Fruit fly (Drosophila melanogaster): ENCODE data around the gene PGRP-LA.

PGRP-LA gene

dm6 chr3L:9372278-9372975 lies 38.3 kb downstream of the PGRP-LA start, which contains the start of the genes Hsp67Bc, CG4456 and Hsp22:
Gene Hsp67Bc, minus strand, starts transcription at chr3L:9372497.
Gene CG4456, plus strand, starts transcription at chr3L:9372722.
Gene Hsp22, plus strand, starts transcription at chr3L:9372931.
- TF ChIP-seq ovo (GFP tag; optimal IDR thresholded peaks at IDR 0.05) (peak; percentile 19), cic (GFP tag; optimal IDR thresholded peaks at IDR 0.05) (peak; percentile 39), CG5204 (GFP tag; optimal IDR thresholded peaks at IDR 0.05) (no peak), bab1 (GFP tag; optimal IDR thresholded peaks at IDR 0.05) (no peak), kay (GFP tag; ENCODE audit: borderline replicate concordance) (no peak), CG12768 (GFP tag; optimal IDR thresholded peaks at IDR 0.05) (peak; percentile 33), tj (GFP tag; optimal IDR thresholded peaks at IDR 0.05) (no peak), toe (GFP tag; optimal IDR thresholded peaks at IDR 0.05) (no peak)

dm6 chr3L:9373374-9374004 lies 39.4 kb downstream of the PGRP-LA start:
- TF ChIP-seq Crg-1 (GFP tag; optimal IDR thresholded peaks at IDR 0.05) (peak; percentile 1), cnc (optimal IDR thresholded peaks at IDR 0.05) (no peak), pad (GFP tag; optimal IDR thresholded peaks at IDR 0.05) (peak; percentile 46), CG5204 (GFP tag; optimal IDR thresholded peaks at IDR 0.05) (no peak), CG14711 (tag; optimal IDR thresholded peaks at IDR 0.05) (peak; percentile 64), tj (GFP tag; optimal IDR thresholded peaks at IDR 0.05) (peak; percentile 35), Hr96 (GFP tag; optimal IDR thresholded peaks at IDR 0.05) (no peak), CG11617 (GFP tag; optimal IDR thresholded peaks at IDR 0.05) (peak; percentile 73), CG33017 (tag; optimal IDR thresholded peaks at IDR 0.05) (peak; percentile 71), Mnt (GFP tag; optimal IDR thresholded peaks at IDR 0.05) (peak; percentile 17), cic (GFP tag; optimal IDR thresholded peaks at IDR 0.05) (peak; percentile 23), toe (GFP tag; optimal IDR thresholded peaks at IDR 0.05) (no peak), ovo (GFP tag; optimal IDR thresholded peaks at IDR 0.05) (no peak), Clk (GFP tag; optimal IDR thresholded peaks at IDR 0.05) (peak; percentile 50), CG7101 (tag; optimal IDR thresholded peaks at IDR 0.05) (peak; percentile 58), CG7045 (GFP tag; optimal IDR thresholded peaks at IDR 0.05) (peak; percentile 74), kay (GFP tag; ENCODE audit: borderline replicate concordance) (no peak), CG12768 (GFP tag; optimal IDR thresholded peaks at IDR 0.05) (peak; percentile 51), bab1 (GFP tag; optimal IDR thresholded peaks at IDR 0.05) (peak; percentile 30), CG1620 (GFP tag; optimal IDR thresholded peaks at IDR 0.05) (no peak)

- TF ChIP-seq CG33017 (tag; optimal IDR thresholded peaks at IDR 0.05): no peak
- TF ChIP-seq kay (GFP tag; ENCODE audit: borderline replicate concordance): no peak
- TF ChIP-seq cnc (optimal IDR thresholded peaks at IDR 0.05): no peak
Observed at dm6 chr3L:9375130-9375529, 41.0 kb downstream of the PGRP-LA start, which contains the start of gene CG4461. Gene CG4461, plus strand, starts transcription at chr3L:9375430.

- TF ChIP-seq toe (GFP tag; optimal IDR thresholded peaks at IDR 0.05) (no peak), Clk (GFP tag; optimal IDR thresholded peaks at IDR 0.05) (peak; percentile 63)
Observed at dm6 chr3L:9376573-9376972, 42.4 kb downstream of the PGRP-LA start.

dm6 chr3L:9377198-9378035 lies 43.3 kb downstream of the PGRP-LA start, which contains the start of gene Hsp26:
Gene Hsp26, minus strand, starts transcription at chr3L:9377427.
- peak; percentile 44 for TF ChIP-seq tj (GFP tag; optimal IDR thresholded peaks at IDR 0.05)
- peak; percentile 89 for TF ChIP-seq CG11617 (GFP tag; optimal IDR thresholded peaks at IDR 0.05)
- TF ChIP-seq CG5204 (GFP tag; optimal IDR thresholded peaks at IDR 0.05): no peak
- peak; percentile 77 for TF ChIP-seq CG12768 (GFP tag; optimal IDR thresholded peaks at IDR 0.05)
- no peak for TF ChIP-seq CG1620 (GFP tag; optimal IDR thresholded peaks at IDR 0.05)
- no peak for TF ChIP-seq toe (GFP tag; optimal IDR thresholded peaks at IDR 0.05)
- peak; percentile 40 for TF ChIP-seq Clk (GFP tag; optimal IDR thresholded peaks at IDR 0.05)
- TF ChIP-seq CG7045 (GFP tag; optimal IDR thresholded peaks at IDR 0.05): peak; percentile 70
- peak; percentile 78 for TF ChIP-seq CG7101 (tag; optimal IDR thresholded peaks at IDR 0.05)
- peak; percentile 79 for TF ChIP-seq CG33017 (tag; optimal IDR thresholded peaks at IDR 0.05)
- no peak for TF ChIP-seq ovo (GFP tag; optimal IDR thresholded peaks at IDR 0.05)
- no peak for TF ChIP-seq cnc (optimal IDR thresholded peaks at IDR 0.05)
- TF ChIP-seq cic (GFP tag; optimal IDR thresholded peaks at IDR 0.05): peak; percentile 41
- peak; percentile 99 for TF ChIP-seq kay (GFP tag; ENCODE audit: borderline replicate concordance)
- TF ChIP-seq pad (GFP tag; optimal IDR thresholded peaks at IDR 0.05): peak; percentile 49
- peak; percentile 76 for TF ChIP-seq bab1 (GFP tag; optimal IDR thresholded peaks at IDR 0.05)
- peak; percentile 55 for TF ChIP-seq Crg-1 (GFP tag; optimal IDR thresholded peaks at IDR 0.05)
- peak; percentile 81 for TF ChIP-seq CG14711 (tag; optimal IDR thresholded peaks at IDR 0.05)
- peak; percentile 50 for TF ChIP-seq Hr96 (GFP tag; optimal IDR thresholded peaks at IDR 0.05)
- peak; percentile 62 for TF ChIP-seq Mnt (GFP tag; optimal IDR thresholded peaks at IDR 0.05)

Data from whole organism, adult.